Worm (Caenorhabditis elegans) whole organism, young adult: Measurements from ENCODE around the gene nhr-143.

ENCODE experiments used
- B0019.2 ChIP-seq: fragments of 200-800 bp; sonication (Bioruptor generic); conservative IDR thresholded peaks from 2 replicates; pipeline ENCODE4 v1.3.6; 2022; ENCODE audit warnings: missing genetic modification reagents, missing genetic modification characterization, missing compliant biosample characterization
- C17E4.6 ChIP-seq: fragments of 200-800 bp; sonication (Bioruptor generic); IDR thresholded peaks from 2 replicates; pipeline ENCODE4 v1.3.6; 2022; ENCODE audit warnings: missing genetic modification reagents, missing genetic modification characterization, missing compliant biosample characterization
- F23B12.7 ChIP-seq: sonication (generic microtip); optimal IDR thresholded peaks from 2 replicates; lab custom pipeline; 2017; ENCODE audit warnings: missing genetic modification characterization, mild to moderate bottlenecking, missing compliant biosample characterization, antibody characterized with exemption, moderate library complexity; ENCODE audit not compliant: insufficient read depth
- F49E8.2 ChIP-seq: sonication (generic microtip); optimal IDR thresholded peaks from 3 replicates; lab custom pipeline; 2017; ENCODE audit warnings: missing genetic modification characterization, mild to moderate bottlenecking, missing compliant biosample characterization, antibody characterized with exemption, moderate library complexity; ENCODE audit not compliant: insufficient read depth
- K11D2.4 ChIP-seq: fragments of 200-800 bp; sonication (Bioruptor generic); IDR thresholded peaks from 2 replicates; pipeline ENCODE4 v1.3.6; 2022; ENCODE audit warnings: missing genetic modification reagents, missing genetic modification characterization, missing compliant biosample characterization
- T26A5.8 ChIP-seq: sonication (generic microtip); optimal IDR thresholded peaks from 2 replicates; lab custom pipeline; 2016; ENCODE audit warnings: missing genetic modification characterization, missing compliant biosample characterization
- bed-1 ChIP-seq: fragments of 200-800 bp; sonication (Bioruptor generic); IDR thresholded peaks from 2 replicates; pipeline ENCODE4 v1.3.6; 2022; ENCODE audit warnings: missing genetic modification reagents, missing genetic modification characterization, missing compliant biosample characterization
- cebp-1 ChIP-seq, 2 experiments: fragments of 200-800 bp in 1 of 2; sonication (Bioruptor generic) in 1 of 2; sonication (generic microtip) in 1 of 2; IDR thresholded peaks in 1 of 2; optimal IDR thresholded peaks in 1 of 2; 2 replicates each; pipeline versions ENCODE4 v1.3.6 to Lab custom; 2017 to 2022; ENCODE audit warnings: missing compliant biosample characterization in 2 of 2, missing genetic modification characterization in 2 of 2, mild to moderate bottlenecking in 1 of 2, missing genetic modification reagents in 1 of 2, moderate library complexity in 1 of 2
- chd-7 ChIP-seq: sonication (generic microtip); optimal IDR thresholded peaks from 2 replicates; lab custom pipeline; 2016; ENCODE audit warnings: mild to moderate bottlenecking, missing genetic modification characterization, moderate library complexity, missing compliant biosample characterization
- dpl-1 ChIP-seq: fragments of 150-350 bp; optimal IDR thresholded peaks from 2 replicates; lab custom pipeline; 2014; ENCODE audit warnings: missing biosample characterization, missing genetic modification reagents, missing genetic modification characterization
- efl-1 ChIP-seq: fragments of 150-350 bp; optimal IDR thresholded peaks from 2 replicates; lab custom pipeline; 2014; ENCODE audit warnings: missing biosample characterization, missing genetic modification reagents, missing genetic modification characterization
- egrh-3 ChIP-seq: fragments of 200-800 bp; sonication (Bioruptor generic); IDR thresholded peaks from 2 replicates; pipeline ENCODE4 v1.3.6; 2022; ENCODE audit warnings: missing genetic modification reagents, missing genetic modification characterization, missing compliant biosample characterization
- ets-4 ChIP-seq: fragments of 200-800 bp; sonication (Bioruptor generic); optimal IDR thresholded peaks from 2 replicates; lab custom pipeline; 2018; ENCODE audit warnings: mild to moderate bottlenecking, missing genetic modification characterization, missing compliant biosample characterization
- hsf-1 ChIP-seq: fragments of 200-800 bp; sonication (Bioruptor generic); IDR thresholded peaks from 2 replicates; pipeline ENCODE4 v1.3.6; 2022; ENCODE audit warnings: missing genetic modification reagents, missing genetic modification characterization, missing compliant biosample characterization
- lag-1 ChIP-seq: fragments of 200-800 bp; sonication (Bioruptor generic); IDR thresholded peaks from 2 replicates; pipeline ENCODE4 v1.3.6; 2022; ENCODE audit warnings: missing genetic modification reagents, missing genetic modification characterization, missing compliant biosample characterization
- lin-35 ChIP-seq, 3 experiments: fragments of 150-350 bp in 2 of 3; sonication (generic microtip) in 1 of 3; optimal IDR thresholded peaks; 2 replicates each; lab custom pipeline; 2014 to 2018; ENCODE audit warnings: missing biosample characterization in 3 of 3, missing genetic modification characterization in 3 of 3, missing genetic modification reagents in 3 of 3
- lin-54 ChIP-seq: fragments of 200-800 bp; sonication (Bioruptor generic); optimal IDR thresholded peaks from 2 replicates; lab custom pipeline; 2018; ENCODE audit warnings: mild to moderate bottlenecking, missing genetic modification characterization, missing compliant biosample characterization
- lir-1 ChIP-seq: fragments of 200-800 bp; sonication (Bioruptor generic); conservative IDR thresholded peaks from 2 replicates; pipeline ENCODE4 v1.3.6; 2022; ENCODE audit warnings: missing genetic modification reagents, missing genetic modification characterization, missing compliant biosample characterization
- lsl-1 ChIP-seq: fragments of 200-800 bp; sonication (Bioruptor generic); optimal IDR thresholded peaks from 2 replicates; lab custom pipeline; 2018; ENCODE audit warnings: mild to moderate bottlenecking, missing genetic modification characterization, moderate library complexity, missing compliant biosample characterization
- madf-3 ChIP-seq: fragments of 200-800 bp; sonication (Bioruptor generic); IDR thresholded peaks from 2 replicates; pipeline ENCODE4 v1.3.6; 2022; ENCODE audit warnings: missing genetic modification reagents, missing genetic modification characterization, missing compliant biosample characterization
- madf-6 ChIP-seq: fragments of 200-800 bp; sonication (Bioruptor generic); IDR thresholded peaks from 2 replicates; pipeline ENCODE4 v1.3.6; 2022; ENCODE audit warnings: missing genetic modification reagents, missing genetic modification characterization, missing compliant biosample characterization
- mcd-1 ChIP-seq: fragments of 200-800 bp; sonication (Bioruptor generic); IDR thresholded peaks from 2 replicates; pipeline ENCODE4 v1.3.6; 2022; ENCODE audit warnings: missing genetic modification reagents, missing genetic modification characterization, missing compliant biosample characterization
- mes-4 ChIP-seq: sonication (generic microtip); optimal IDR thresholded peaks from 2 replicates; lab custom pipeline; 2016; ENCODE audit warnings: missing genotype, missing genetic modification characterization, missing compliant biosample characterization
- nhr-179 ChIP-seq: sonication (generic microtip); optimal IDR thresholded peaks from 2 replicates; lab custom pipeline; 2016; ENCODE audit warnings: mild to moderate bottlenecking, missing genetic modification characterization, missing compliant biosample characterization
- pha-4 ChIP-seq: fragments of 150-350 bp; sonication (generic microtip); optimal IDR thresholded peaks from 2 replicates; lab custom pipeline; 2014; ENCODE audit warnings: missing biosample characterization, missing genetic modification reagents, missing genetic modification characterization
- repo-1 ChIP-seq: sonication (generic microtip); optimal IDR thresholded peaks from 2 replicates; lab custom pipeline; 2017; ENCODE audit warnings: mild to moderate bottlenecking, missing genetic modification characterization, missing compliant biosample characterization
- rpc-1 ChIP-seq, 2 experiments: fragments of 150-350 bp in 1 of 2; sonication (generic microtip) in 1 of 2; optimal IDR thresholded peaks; 2 replicates each; lab custom pipeline; 2014 to 2018; ENCODE audit warnings: missing biosample characterization in 1 of 2, missing genetic modification characterization in 1 of 2, missing genetic modification reagents in 1 of 2, missing genotype in 1 of 2
- snpc-1.1 ChIP-seq: sonication (generic microtip); optimal IDR thresholded peaks from 2 replicates; lab custom pipeline; 2017; ENCODE audit warnings: missing genetic modification characterization, mild to moderate bottlenecking, missing compliant biosample characterization, antibody characterized with exemption, moderate library complexity, missing genotype, missing genetic modification reagents; ENCODE audit not compliant: insufficient read depth
- snpc-1.3 ChIP-seq: sonication (generic microtip); optimal IDR thresholded peaks from 2 replicates; lab custom pipeline; 2017; ENCODE audit warnings: missing genetic modification characterization, mild to moderate bottlenecking, missing compliant biosample characterization, antibody characterized with exemption, moderate library complexity, missing genotype, missing genetic modification reagents; ENCODE audit not compliant: insufficient read depth
- snpc-4 ChIP-seq, 5 experiments: fragments of 150-350 bp in 1 of 5; sonication (generic microtip) in 4 of 5; optimal IDR thresholded peaks; 2 replicates each; lab custom pipeline; 2014 to 2018; ENCODE audit warnings: missing genetic modification characterization in 5 of 5, missing biosample characterization in 3 of 5, antibody characterized with exemption in 2 of 5, mild to moderate bottlenecking in 2 of 5, missing compliant biosample characterization in 2 of 5, missing genotype in 2 of 5, moderate library complexity in 2 of 5, missing genetic modification reagents in 1 of 5
- somi-1 ChIP-seq: fragments of 200-800 bp; sonication (Bioruptor generic); optimal IDR thresholded peaks from 2 replicates; lab custom pipeline; 2018; ENCODE audit warnings: mild to moderate bottlenecking, missing genetic modification characterization, missing compliant biosample characterization
- tbx-9 ChIP-seq: sonication (generic microtip); optimal IDR thresholded peaks from 2 replicates; lab custom pipeline; 2016; ENCODE audit warnings: borderline replicate concordance, missing genetic modification characterization, inconsistent platforms, missing compliant biosample characterization
- tlf-1 ChIP-seq: fragments of 200-800 bp; sonication (Bioruptor generic); optimal IDR thresholded peaks from 2 replicates; lab custom pipeline; 2018; ENCODE audit warnings: mild to moderate bottlenecking, missing genetic modification characterization, missing compliant biosample characterization
- zfh-2 ChIP-seq: fragments of 200-800 bp; sonication (Bioruptor generic); conservative IDR thresholded peaks from 2 replicates; pipeline ENCODE4 v1.3.6; 2022; ENCODE audit warnings: missing genetic modification reagents, missing genetic modification characterization, missing compliant biosample characterization
- ztf-18 ChIP-seq: sonication (generic microtip); optimal IDR thresholded peaks from 2 replicates; lab custom pipeline; 2016; ENCODE audit warnings: missing genotype, mild to moderate bottlenecking, missing genetic modification characterization, missing compliant biosample characterization
- ztf-6 ChIP-seq: fragments of 200-800 bp; sonication (Bioruptor generic); IDR thresholded peaks from 2 replicates; pipeline ENCODE4 v1.3.6; 2022; ENCODE audit warnings: missing genetic modification reagents, missing genetic modification characterization, missing compliant biosample characterization

Gene nhr-143

DNA sequence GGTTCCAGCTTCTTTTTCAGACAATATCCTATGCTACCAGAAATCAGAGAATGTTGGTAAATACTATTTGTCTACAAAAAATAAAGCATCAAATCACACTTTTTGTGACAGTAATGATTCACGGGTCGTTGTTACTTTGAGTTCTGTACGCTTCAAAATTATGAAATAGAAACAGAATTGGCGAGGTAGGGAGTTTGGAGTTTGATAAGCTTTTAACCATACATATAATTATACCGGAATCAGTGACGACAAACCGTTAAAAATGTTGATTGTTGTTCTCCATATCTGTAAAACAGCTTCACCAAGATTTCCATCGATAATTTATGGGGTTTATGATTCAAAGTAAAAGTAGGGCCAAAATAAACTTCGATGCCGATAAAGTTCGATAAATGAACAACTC lies 3.2 kb upstream of the nhr-143 start:
- TF ChIP-seq lin-54 (GFP tag; lab: Kevin White, UChicago) (no peak), cebp-1 (GFP tag; IDR thresholded peaks at IDR 0.05; lab: Robert Waterston, UW) (peak; percentile 34; the same call in 1 of the 2 replicates), cebp-1 (tag; optimal IDR thresholded peaks at IDR 0.05; lab: Kevin White, UChicago) (no peak), C17E4.6 (GFP tag; lab: Robert Waterston, UW) (no peak), efl-1 (GFP tag; lab: Kevin White, UChicago) (no peak)

DNA sequence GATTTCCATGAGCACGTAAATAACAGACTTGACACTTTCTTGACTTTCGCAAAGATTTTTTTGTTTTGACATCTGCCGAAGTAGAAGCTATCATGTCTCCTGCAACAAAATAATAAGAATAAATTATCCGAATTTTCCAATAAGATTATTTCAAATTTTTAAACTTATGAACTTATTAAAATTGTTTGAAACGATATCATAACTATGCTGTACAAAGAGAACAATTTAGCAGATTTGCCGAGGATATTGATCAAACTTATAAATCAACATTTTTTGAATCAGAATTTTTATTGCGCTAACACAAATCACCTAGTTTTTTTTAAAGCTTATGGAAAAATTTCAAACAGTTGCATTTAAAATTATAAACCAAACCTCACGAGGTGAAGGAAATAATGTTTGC lies 2.5 kb downstream of the nhr-143 start, which contains the start of gene nhr-195:
Gene nhr-195, minus strand, starts transcription at position 101 of the 400 bp plus-strand sequence.
- no peak for TF ChIP-seq F23B12.7 (tag; lab: Kevin White, UChicago)
- no peak for TF ChIP-seq ztf-6 (GFP tag; lab: Robert Waterston, UW)
- no peak for TF ChIP-seq mcd-1 (GFP tag; lab: Robert Waterston, UW)
- TF ChIP-seq hsf-1 (GFP tag; lab: Robert Waterston, UW) = no peak
- no peak for TF ChIP-seq chd-7
- TF ChIP-seq lag-1 = no peak
- TF ChIP-seq bed-1 (GFP tag; lab: Robert Waterston, UW) = no peak
- no peak for TF ChIP-seq lsl-1 (GFP tag; lab: Kevin White, UChicago)
- TF ChIP-seq K11D2.4 (GFP tag; lab: Robert Waterston, UW) = no peak
- TF ChIP-seq madf-3 = no peak
- TF ChIP-seq mes-4 (tag; lab: Kevin White, UChicago) = no peak
- TF ChIP-seq snpc-1.1 (tag; lab: Kevin White, UChicago) = no peak
- TF ChIP-seq F49E8.2 (tag; lab: Kevin White, UChicago) = no peak
- TF ChIP-seq ztf-18 (tag; lab: Kevin White, UChicago) = no peak
- TF ChIP-seq rpc-1 (optimal IDR thresholded peaks at IDR 0.05; lab: Kevin White, UChicago) = no peak
- no peak for TF ChIP-seq rpc-1 (tag; optimal IDR thresholded peaks at IDR 0.05; lab: Kevin White, UChicago)
- TF ChIP-seq C17E4.6 (GFP tag; lab: Robert Waterston, UW) = no peak
- no peak for TF ChIP-seq B0019.2 (GFP tag; lab: Robert Waterston, UW)
- TF ChIP-seq snpc-1.3 (tag; lab: Kevin White, UChicago) = no peak
- TF ChIP-seq somi-1 (GFP tag; lab: Kevin White, UChicago) = no peak
- TF ChIP-seq egrh-3 = no peak
- TF ChIP-seq, all 124 proteins: peak for 0

DNA sequence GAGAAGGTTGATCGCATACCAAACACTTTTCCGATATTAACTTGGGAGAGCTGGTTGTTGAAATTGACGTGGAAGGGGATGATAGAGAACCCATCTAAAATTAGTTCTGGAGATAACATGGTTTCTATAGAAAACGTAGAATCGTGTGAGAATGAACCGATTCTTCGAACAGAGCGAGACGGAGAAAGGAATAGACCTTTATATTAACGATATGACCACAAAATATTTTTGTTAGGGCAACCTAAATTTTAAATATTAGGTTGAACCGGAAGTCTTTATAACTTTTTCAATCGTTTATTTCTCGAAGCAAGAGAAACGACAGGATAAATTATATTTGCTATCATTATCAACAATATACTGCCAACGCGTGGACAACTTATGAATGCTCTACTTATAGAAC lies 8.7 kb downstream of the nhr-143 start, which contains the start of gene nhr-219:
Gene nhr-219, minus strand, starts transcription at position 101 of the 400 bp plus-strand sequence.
- TF ChIP-seq zfh-2 (GFP tag; lab: Robert Waterston, UW) (no peak), repo-1 (no peak), tlf-1 (no peak), T26A5.8 (tag; lab: Kevin White, UChicago) (no peak), egrh-3 (no peak), snpc-4 (GFP tag; optimal IDR thresholded peaks at IDR 0.05; lab: Kevin White, UChicago) (no peak), snpc-4 (tag; optimal IDR thresholded peaks at IDR 0.05; lab: Kevin White, UChicago) (no peak), nhr-179 (tag; lab: Kevin White, UChicago) (no peak), F49E8.2 (tag; lab: Kevin White, UChicago) (no peak), pha-4 (tag; lab: Kevin White, UChicago) (no peak), ets-4 (GFP tag; lab: Kevin White, UChicago) (no peak), lin-35 (GFP tag; optimal IDR thresholded peaks at IDR 0.05; lab: Kevin White, UChicago) (no peak), dpl-1 (GFP tag; lab: Kevin White, UChicago) (no peak), lir-1 (GFP tag; lab: Robert Waterston, UW) (no peak), madf-6 (GFP tag; lab: Robert Waterston, UW) (no peak), tbx-9 (tag; lab: Kevin White, UChicago) (no peak)
